Worm (Caenorhabditis elegans) whole organism, L3 larva: ENCODE results near the gene mop-25.2.

Source experiments
- R02D3.7 ChIP-seq: fragments of 150-350 bp; optimal IDR thresholded peaks from 2 replicates; lab custom pipeline; 2014; ENCODE audit warnings: missing biosample characterization, missing genetic modification characterization
- ZK546.5 ChIP-seq: sonication (generic microtip); optimal IDR thresholded peaks from 2 replicates; lab custom pipeline; 2017; ENCODE audit warnings: missing biosample characterization, missing genetic modification characterization
- aly-2 ChIP-seq: fragments of 150-350 bp; optimal IDR thresholded peaks from 2 replicates; lab custom pipeline; 2014; ENCODE audit warnings: missing biosample characterization, missing genetic modification characterization
- ama-1 ChIP-seq: fragments of 150-350 bp; optimal IDR thresholded peaks from 2 replicates; lab custom pipeline; 2018
- ceh-16 ChIP-seq: sonication (generic microtip); optimal IDR thresholded peaks from 2 replicates; lab custom pipeline; 2017; ENCODE audit warnings: missing biosample characterization, missing genetic modification characterization
- ceh-28 ChIP-seq: fragments of 150-350 bp; optimal IDR thresholded peaks from 2 replicates; lab custom pipeline; 2014; ENCODE audit warnings: missing biosample characterization, missing genetic modification reagents, missing genetic modification characterization
- ceh-82 ChIP-seq: fragments of 150-350 bp; optimal IDR thresholded peaks from 2 replicates; lab custom pipeline; 2014; ENCODE audit warnings: missing biosample characterization, missing genetic modification characterization
- ceh-9 ChIP-seq: sonication (generic microtip); optimal IDR thresholded peaks from 2 replicates; lab custom pipeline; 2018; ENCODE audit warnings: missing biosample characterization, missing genetic modification characterization
- egl-27 ChIP-seq: sonication (generic microtip); optimal IDR thresholded peaks from 4 replicates; lab custom pipeline; 2017; ENCODE audit warnings: missing biosample characterization, missing genetic modification reagents, missing genetic modification characterization
- egl-5 ChIP-seq: fragments of 150-350 bp; optimal IDR thresholded peaks from 2 replicates; lab custom pipeline; 2017; ENCODE audit warnings: missing biosample characterization, missing genetic modification reagents, missing genetic modification characterization, inconsistent platforms
- elt-1 ChIP-seq: fragments of 150-350 bp; optimal IDR thresholded peaks from 2 replicates; lab custom pipeline; 2014; ENCODE audit warnings: missing biosample characterization, missing genetic modification characterization
- elt-2 ChIP-seq: sonication (generic microtip); optimal IDR thresholded peaks from 2 replicates; lab custom pipeline; 2016; ENCODE audit warnings: missing genetic modification reagents, mild to moderate bottlenecking, missing genetic modification characterization, missing compliant biosample characterization
- elt-3 ChIP-seq, 3 experiments: fragments of 150-350 bp in 1 of 3; sonication (generic microtip) in 2 of 3; optimal IDR thresholded peaks; 2 replicates in 2 of 3; 4 replicates in 1 of 3; lab custom pipeline; 2014 to 2017; ENCODE audit warnings: missing biosample characterization in 3 of 3, missing genetic modification characterization in 3 of 3
- eor-1 ChIP-seq, 2 experiments: fragments of 150-350 bp; optimal IDR thresholded peaks; 2 replicates each; lab custom pipeline; 2014 to 2018; ENCODE audit warnings: missing biosample characterization in 2 of 2, missing genetic modification characterization in 2 of 2
- fkh-10 ChIP-seq: sonication (generic microtip); optimal IDR thresholded peaks from 2 replicates; lab custom pipeline; 2017; ENCODE audit warnings: missing biosample characterization, missing genetic modification reagents, missing genetic modification characterization
- fkh-2 ChIP-seq: fragments of 150-350 bp; optimal IDR thresholded peaks from 2 replicates; lab custom pipeline; 2014; ENCODE audit warnings: missing biosample characterization, missing genetic modification reagents, missing genetic modification characterization
- fos-1 ChIP-seq: fragments of 150-350 bp; optimal IDR thresholded peaks from 2 replicates; lab custom pipeline; 2014; ENCODE audit warnings: missing biosample characterization, missing genetic modification characterization
- hmg-11 ChIP-seq: sonication (generic microtip); optimal IDR thresholded peaks from 2 replicates; lab custom pipeline; 2016; ENCODE audit warnings: missing genetic modification characterization, missing compliant biosample characterization
- jun-1 ChIP-seq: fragments of 150-350 bp; optimal IDR thresholded peaks from 2 replicates; lab custom pipeline; 2014; ENCODE audit warnings: missing biosample characterization, missing genetic modification reagents, missing genetic modification characterization
- lin-15B ChIP-seq: fragments of 150-350 bp; optimal IDR thresholded peaks from 2 replicates; lab custom pipeline; 2014; ENCODE audit warnings: missing biosample characterization, missing genetic modification characterization
- lin-39 ChIP-seq: fragments of 150-350 bp; optimal IDR thresholded peaks from 2 replicates; lab custom pipeline; 2018; ENCODE audit warnings: missing biosample characterization, missing genetic modification reagents, missing genetic modification characterization
- lsy-12 ChIP-seq: sonication (generic microtip); optimal IDR thresholded peaks from 2 replicates; lab custom pipeline; 2016; ENCODE audit warnings: mild to moderate bottlenecking, missing genetic modification characterization, missing compliant biosample characterization
- mdl-1 ChIP-seq: fragments of 150-350 bp; optimal IDR thresholded peaks from 2 replicates; lab custom pipeline; 2014; ENCODE audit warnings: missing biosample characterization, missing genetic modification characterization
- nfya-1 ChIP-seq: sonication (generic microtip); optimal IDR thresholded peaks from 2 replicates; lab custom pipeline; 2017; ENCODE audit warnings: missing genetic modification characterization, mild to moderate bottlenecking, missing compliant biosample characterization, antibody characterized with exemption, moderate library complexity; ENCODE audit not compliant: insufficient read depth
- nhr-11 ChIP-seq: fragments of 150-350 bp; optimal IDR thresholded peaks from 2 replicates; lab custom pipeline; 2014; ENCODE audit warnings: missing biosample characterization, missing genetic modification characterization
- nhr-12 ChIP-seq: fragments of 150-350 bp; optimal IDR thresholded peaks from 2 replicates; lab custom pipeline; 2014; ENCODE audit warnings: missing biosample characterization, missing genetic modification characterization
- nhr-237 ChIP-seq: fragments of 150-350 bp; optimal IDR thresholded peaks from 2 replicates; lab custom pipeline; 2014; ENCODE audit warnings: missing biosample characterization, missing genetic modification characterization
- nhr-25 ChIP-seq: sonication (generic microtip); optimal IDR thresholded peaks from 2 replicates; lab custom pipeline; 2017; ENCODE audit warnings: missing biosample characterization, missing genetic modification characterization
- nhr-28 ChIP-seq: fragments of 150-350 bp; optimal IDR thresholded peaks from 2 replicates; lab custom pipeline; 2014; ENCODE audit warnings: missing biosample characterization, missing genetic modification characterization
- nhr-43 ChIP-seq: sonication (generic microtip); optimal IDR thresholded peaks from 2 replicates; lab custom pipeline; 2016; ENCODE audit warnings: mild to moderate bottlenecking, missing genetic modification characterization, missing compliant biosample characterization; ENCODE audit not compliant: poor library complexity, severe bottlenecking
- nhr-67 ChIP-seq: fragments of 150-350 bp; optimal IDR thresholded peaks from 2 replicates; lab custom pipeline; 2014; ENCODE audit warnings: missing biosample characterization, missing genetic modification characterization
- nhr-76 ChIP-seq: fragments of 150-350 bp; sonication (generic microtip); optimal IDR thresholded peaks from 5 replicates; lab custom pipeline; 2014; ENCODE audit warnings: missing biosample characterization, missing genetic modification characterization
- nhr-77 ChIP-seq: fragments of 150-350 bp; optimal IDR thresholded peaks from 2 replicates; lab custom pipeline; 2014; ENCODE audit warnings: missing biosample characterization, missing genetic modification characterization
- pha-4 ChIP-seq: fragments of 150-350 bp; optimal IDR thresholded peaks from 2 replicates; lab custom pipeline; 2014; ENCODE audit warnings: missing biosample characterization, missing genetic modification reagents, missing genetic modification characterization
- pqm-1 ChIP-seq: fragments of 150-350 bp; optimal IDR thresholded peaks from 2 replicates; lab custom pipeline; 2017; ENCODE audit warnings: missing biosample characterization, missing genetic modification characterization, inconsistent platforms
- sea-2 ChIP-seq: fragments of 150-350 bp; sonication (generic microtip); optimal IDR thresholded peaks from 4 replicates; lab custom pipeline; 2014; ENCODE audit warnings: missing biosample characterization, missing genetic modification reagents, missing genetic modification characterization
- skn-1 ChIP-seq: fragments of 150-350 bp; optimal IDR thresholded peaks from 2 replicates; lab custom pipeline; 2014; ENCODE audit warnings: missing biosample characterization, missing genetic modification characterization
- snpc-4 ChIP-seq: fragments of 150-350 bp; optimal IDR thresholded peaks from 2 replicates; lab custom pipeline; 2014; ENCODE audit warnings: missing biosample characterization, missing genetic modification characterization
- tbx-2 ChIP-seq: sonication (generic microtip); optimal IDR thresholded peaks from 2 replicates; lab custom pipeline; 2016; ENCODE audit warnings: mild to moderate bottlenecking, missing genetic modification characterization, missing compliant biosample characterization
- unc-39 ChIP-seq: sonication (generic microtip); optimal IDR thresholded peaks from 4 replicates; lab custom pipeline; 2017; ENCODE audit warnings: missing biosample characterization, missing genetic modification characterization
- unc-62 ChIP-seq: fragments of 150-350 bp; sonication (generic microtip); optimal IDR thresholded peaks from 4 replicates; lab custom pipeline; 2014; ENCODE audit warnings: missing biosample characterization, missing genetic modification reagents, missing genetic modification characterization
- zag-1 ChIP-seq: fragments of 150-350 bp; optimal IDR thresholded peaks from 2 replicates; lab custom pipeline; 2014; ENCODE audit warnings: missing biosample characterization, missing genetic modification characterization
- ztf-11 ChIP-seq: fragments of 150-350 bp; optimal IDR thresholded peaks from 2 replicates; lab custom pipeline; 2014; ENCODE audit warnings: missing biosample characterization, missing genetic modification characterization
- ztf-4 ChIP-seq: fragments of 150-350 bp; optimal IDR thresholded peaks from 2 replicates; lab custom pipeline; 2014; ENCODE audit warnings: missing biosample characterization, missing genetic modification characterization

mop-25.2 gene

DNA sequence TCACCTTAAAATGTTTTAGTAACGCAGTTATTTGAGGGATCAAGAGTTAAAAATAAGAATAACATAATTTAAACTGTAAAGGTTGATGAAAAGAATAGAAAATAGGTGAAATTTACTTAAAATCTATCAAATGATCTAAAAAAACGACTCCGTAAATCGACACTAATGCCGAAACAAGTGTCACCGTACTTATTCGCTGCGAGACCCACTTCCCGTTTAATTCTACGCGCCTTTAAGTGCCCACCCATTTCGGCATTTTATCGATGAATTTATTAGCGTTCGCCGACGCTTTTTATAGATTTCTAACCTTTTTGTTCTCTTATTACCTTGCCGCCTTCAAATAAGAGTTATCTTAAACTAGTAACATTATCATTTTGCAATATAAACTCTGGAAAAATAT lies 42.6 kb upstream of the mop-25.2 start, which contains the start of the genes Y53C12B.1 and nos-3 (continued):
- TF ChIP-seq R02D3.7 (tag; lab: Kevin White, UChicago), result peak; percentile 96
- TF ChIP-seq, all 47 proteins: peak for 17

DNA sequence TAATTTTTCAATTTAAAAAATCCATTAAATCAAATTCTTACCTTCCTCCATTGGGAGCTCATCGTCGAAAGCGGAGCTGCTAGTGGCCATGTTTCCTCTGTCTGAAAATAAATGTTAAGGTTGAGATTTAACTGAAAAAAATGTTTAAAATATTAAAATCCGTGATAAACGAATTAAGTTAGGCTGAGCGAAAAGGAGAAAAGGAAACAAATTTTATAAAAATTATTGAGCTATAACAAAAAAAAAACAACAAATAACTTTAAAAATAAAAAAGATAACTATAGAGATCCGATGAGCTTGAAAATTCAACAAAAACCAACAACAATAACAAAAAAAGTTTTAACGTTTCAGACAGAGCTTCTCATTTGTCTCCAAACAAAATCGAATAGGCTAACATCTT lies 39.3 kb upstream of the mop-25.2 start, which contains the start of gene pno-1:
Gene pno-1 (minus strand): TSS at position 101 of the 400 bp plus-strand sequence.
- TF ChIP-seq ZK546.5, result no peak
- TF ChIP-seq nhr-25, result no peak
- no peak for TF ChIP-seq snpc-4 (tag; lab: Kevin White, UChicago)
- TF ChIP-seq elt-3 (tag; optimal IDR thresholded peaks at IDR 0.05; lab: Kevin White, UChicago), result no peak
- no peak for TF ChIP-seq lin-15B
- TF ChIP-seq sea-2, result no peak
- TF ChIP-seq ztf-11 (tag; lab: Kevin White, UChicago), result no peak
- no peak for TF ChIP-seq nhr-237
- TF ChIP-seq R02D3.7 (tag; lab: Kevin White, UChicago), result no peak
- TF ChIP-seq nhr-77 (tag; lab: Kevin White, UChicago), result no peak
- TF ChIP-seq pha-4 (tag; lab: Kevin White, UChicago), result no peak
- TF ChIP-seq lin-39, result no peak
- no peak for TF ChIP-seq ceh-16 (tag; lab: Kevin White, UChicago)
- no peak for TF ChIP-seq elt-1 (tag; lab: Kevin White, UChicago)

DNA sequence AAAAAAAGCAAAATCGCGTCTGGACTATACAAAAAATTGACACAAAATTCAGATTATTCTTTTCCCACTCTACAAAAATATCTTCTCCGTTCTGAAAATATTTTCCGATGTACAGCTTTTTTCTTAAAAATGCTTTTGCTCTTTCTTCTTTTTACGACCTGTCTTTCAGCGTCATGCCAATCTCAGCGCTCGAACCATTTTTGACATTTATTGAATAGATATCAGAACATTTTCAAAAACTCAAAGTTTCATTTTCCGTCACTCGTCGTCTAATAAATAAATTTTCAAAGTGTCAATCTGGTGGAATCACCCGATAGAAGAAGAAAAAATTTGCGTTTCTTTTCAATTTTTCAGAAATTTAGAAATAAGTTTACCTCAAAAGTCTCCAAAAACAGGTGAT lies 37.9 kb upstream of the mop-25.2 start:
- TF ChIP-seq nhr-43 (no peak), zag-1 (tag; lab: Kevin White, UChicago) (no peak), elt-2 (tag; lab: Kevin White, UChicago) (peak; percentile 49)
- TF ChIP-seq, all 47 proteins: peak for 1

DNA sequence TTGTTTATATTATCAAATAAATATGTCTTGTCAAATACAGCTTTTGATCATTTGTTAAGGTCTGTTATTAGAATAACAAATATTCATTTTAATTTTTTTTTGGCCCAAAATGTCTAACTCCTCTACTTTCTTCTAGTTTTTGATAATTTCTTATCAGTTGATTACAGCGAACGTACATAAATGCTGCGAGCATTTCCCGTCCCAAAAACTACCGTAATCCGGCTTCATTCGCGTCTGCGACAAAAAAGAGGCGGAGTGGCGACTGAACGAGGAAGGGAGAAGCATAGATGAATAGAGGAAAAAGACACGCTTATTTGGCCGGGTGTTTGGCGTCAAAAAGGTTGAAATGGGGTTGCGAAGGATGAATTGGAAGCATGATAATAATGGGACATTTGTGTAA lies 37.1 kb upstream of the mop-25.2 start:
- TF ChIP-seq lin-39 (no peak), elt-2 (tag; lab: Kevin White, UChicago) (peak; percentile 94), pqm-1 (peak; percentile 83), skn-1 (tag; lab: Kevin White, UChicago) (no peak), unc-62 (GFP tag; lab: Kevin White, UChicago) (no peak), pha-4 (tag; lab: Kevin White, UChicago) (peak; percentile 50), nfya-1 (peak; percentile 34), ceh-82 (tag; lab: Kevin White, UChicago) (no peak), ztf-11 (tag; lab: Kevin White, UChicago) (no peak), nhr-43 (no peak)

DNA sequence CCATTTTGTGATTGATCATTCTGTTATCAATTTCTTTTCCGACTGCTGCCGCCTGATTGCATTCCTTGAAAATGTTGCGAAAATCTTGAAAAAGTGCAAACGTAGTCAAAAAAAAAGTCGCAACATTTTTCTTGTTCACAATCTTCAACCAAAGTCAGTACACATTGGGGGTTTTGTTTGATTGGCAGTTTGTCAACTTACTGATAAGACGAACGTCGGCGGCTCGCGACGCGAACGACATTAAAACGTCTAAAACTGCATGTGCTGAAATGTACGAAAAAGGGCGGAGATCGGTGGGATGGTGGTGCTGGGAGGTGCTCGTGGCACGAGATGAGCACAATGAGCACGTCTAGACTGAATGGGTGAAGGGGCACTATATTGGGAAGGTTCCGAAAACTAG lies 35.3 kb upstream of the mop-25.2 start:
- TF ChIP-seq nhr-43 (no peak), jun-1 (tag; lab: Kevin White, UChicago) (no peak), nfya-1 (peak; percentile 28), tbx-2 (no peak), egl-27 (tag; lab: Kevin White, UChicago) (no peak), egl-5 (tag; lab: Kevin White, UChicago) (no peak), ztf-11 (tag; lab: Kevin White, UChicago) (no peak), lin-15B (no peak), fos-1 (tag; lab: Kevin White, UChicago) (no peak), ceh-16 (tag; lab: Kevin White, UChicago) (no peak), hmg-11 (tag; lab: Kevin White, UChicago) (no peak), nhr-12 (no peak), ceh-28 (peak; percentile 15), lsy-12 (no peak), nhr-28 (tag; lab: Kevin White, UChicago) (no peak), fkh-10 (GFP tag; lab: Kevin White, UChicago) (no peak), snpc-4 (tag; lab: Kevin White, UChicago) (peak; percentile 16), nhr-76 (tag; lab: Kevin White, UChicago) (no peak), ceh-82 (tag; lab: Kevin White, UChicago) (no peak), aly-2 (tag; lab: Kevin White, UChicago) (no peak), nhr-237 (no peak), nhr-11 (no peak), elt-3 (tag; optimal IDR thresholded peaks at IDR 0.05; lab: Kevin White, UChicago) (no peak), pha-4 (tag; lab: Kevin White, UChicago) (peak; percentile 29), nhr-67 (no peak), lin-39 (no peak), sea-2 (no peak), ama-1 (lab: Kevin White, UChicago) (peak; percentile 25), zag-1 (tag; lab: Kevin White, UChicago) (no peak), mdl-1 (tag; lab: Kevin White, UChicago) (no peak), unc-62 (GFP tag; lab: Kevin White, UChicago) (no peak), unc-39 (tag; lab: Kevin White, UChicago) (no peak), eor-1 (tag; optimal IDR thresholded peaks at IDR 0.05; lab: Kevin White, UChicago) (no peak), ztf-4 (tag; lab: Kevin White, UChicago) (no peak), fkh-2 (tag; lab: Kevin White, UChicago) (no peak), ceh-9 (tag; lab: Kevin White, UChicago) (no peak), nhr-77 (tag; lab: Kevin White, UChicago) (no peak), ZK546.5 (no peak)
